Fruit fly (Drosophila melanogaster) whole organism, embryonic: Measurements from ENCODE around the gene mst.

Experiments used
- Atf-2 ChIP-seq: fragments of 200-800 bp; sonication (Bioruptor generic); optimal IDR thresholded peaks from 2 replicates; lab custom pipeline; 2016; ENCODE audit warnings: missing biosample characterization, missing genetic modification characterization
- Bdp1 ChIP-seq: fragments of 200-800 bp; sonication (Bioruptor generic); optimal IDR thresholded peaks from 3 replicates; lab custom pipeline; 2016; ENCODE audit warnings: missing biosample characterization, missing genetic modification characterization
- CG10267 ChIP-seq: fragments of 200-800 bp; sonication (Bioruptor generic); optimal IDR thresholded peaks from 2 replicates; lab custom pipeline; 2018; ENCODE audit warnings: missing biosample characterization, mild to moderate bottlenecking, missing genetic modification characterization, moderate library complexity
- CG11456 ChIP-seq: fragments of 200-800 bp; sonication (Bioruptor generic); IDR thresholded peaks from 3 replicates; pipeline ENCODE4 v1.3.6; 2022; ENCODE audit warnings: missing biosample characterization, missing genetic modification characterization
- CG12236 ChIP-seq: fragments of 200-800 bp; sonication (Bioruptor generic); optimal IDR thresholded peaks from 2 replicates; lab custom pipeline; 2016; ENCODE audit warnings: missing biosample characterization, missing genetic modification characterization
- CG13424 ChIP-seq: fragments of 200-800 bp; sonication (Bioruptor generic); optimal IDR thresholded peaks from 2 replicates; lab custom pipeline; 2019; ENCODE audit warnings: missing biosample characterization, mild to moderate bottlenecking, missing genetic modification characterization, moderate library complexity
- CG14667 ChIP-seq: fragments of 200-800 bp; sonication (Bioruptor generic); IDR thresholded peaks from 2 replicates; pipeline ENCODE4 v1.3.6; 2022; ENCODE audit warnings: missing biosample characterization, missing genetic modification characterization
- CG14965 ChIP-seq: fragments of 200-800 bp; sonication (Bioruptor generic); optimal IDR thresholded peaks from 2 replicates; lab custom pipeline; 2016; ENCODE audit warnings: missing biosample characterization, missing genetic modification characterization, borderline replicate concordance
- CG1602 ChIP-seq: fragments of 200-800 bp; sonication (Bioruptor generic); optimal IDR thresholded peaks from 3 replicates; lab custom pipeline; 2016; ENCODE audit warnings: missing biosample characterization, missing genetic modification characterization
- CG17612 ChIP-seq: fragments of 200-800 bp; sonication (Bioruptor generic); IDR thresholded peaks from 2 replicates; pipeline ENCODE4 v1.3.6; 2022; ENCODE audit warnings: missing biosample characterization, missing genetic modification characterization
- CG2678 ChIP-seq: fragments of 200-800 bp; sonication (Bioruptor generic); optimal IDR thresholded peaks from 3 replicates; lab custom pipeline; 2019; ENCODE audit warnings: missing biosample characterization, mild to moderate bottlenecking, missing genetic modification characterization, moderate library complexity
- CG4730 ChIP-seq: fragments of 200-800 bp; sonication (Bioruptor generic); IDR thresholded peaks from 2 replicates; pipeline ENCODE4 v1.3.6; 2022; ENCODE audit warnings: missing biosample characterization, missing genetic modification characterization
- CG6272 ChIP-seq: fragments of 200-800 bp; sonication (Bioruptor generic); IDR thresholded peaks from 2 replicates; pipeline ENCODE4 v1.3.6; 2022; ENCODE audit warnings: missing biosample characterization, missing genetic modification characterization
- CG7963 ChIP-seq: fragments of 200-800 bp; sonication (Bioruptor generic); IDR thresholded peaks from 3 replicates; pipeline ENCODE4 v1.3.6; 2022; ENCODE audit warnings: missing biosample characterization, missing genetic modification characterization; ENCODE audit not compliant: partially characterized antibody
- CG7987 ChIP-seq: fragments of 200-800 bp; sonication (Bioruptor generic); optimal IDR thresholded peaks from 2 replicates; lab custom pipeline; 2018; ENCODE audit warnings: missing biosample characterization, mild to moderate bottlenecking, missing genetic modification characterization, moderate library complexity
- CG9437 ChIP-seq: fragments of 200-800 bp; sonication (Bioruptor generic); optimal IDR thresholded peaks from 2 replicates; lab custom pipeline; 2018; ENCODE audit warnings: missing biosample characterization, mild to moderate bottlenecking, missing genetic modification characterization
- CG9609 ChIP-seq: fragments of 200-800 bp; sonication (Bioruptor generic); optimal IDR thresholded peaks from 3 replicates; lab custom pipeline; 2016; ENCODE audit warnings: missing biosample characterization, missing genetic modification characterization
- Dek ChIP-seq: fragments of 200-800 bp; sonication (Bioruptor generic); optimal IDR thresholded peaks from 3 replicates; lab custom pipeline; 2019; ENCODE audit warnings: missing biosample characterization, mild to moderate bottlenecking, missing genetic modification characterization, moderate library complexity
- E2f1 ChIP-seq: fragments of 200-800 bp; sonication (Bioruptor generic); IDR thresholded peaks from 2 replicates; pipeline ENCODE4 v1.3.6; 2022; ENCODE audit warnings: missing biosample characterization, missing genetic modification characterization
- Hr3 ChIP-seq: fragments of 200-800 bp; sonication (Bioruptor generic); optimal IDR thresholded peaks from 3 replicates; lab custom pipeline; 2016; ENCODE audit warnings: missing biosample characterization, missing genetic modification characterization
- Hr78 ChIP-seq, 2 experiments: fragments of 200-800 bp in 1 of 2; fragments of >200 bp in 1 of 2; sonication (Bioruptor generic) in 1 of 2; optimal IDR thresholded peaks; 2 replicates each; lab custom pipeline; 2017 to 2019; ENCODE audit warnings: missing biosample characterization in 2 of 2, missing genetic modification characterization in 2 of 2, mild to moderate bottlenecking in 1 of 2, moderate library complexity in 1 of 2
- Jarid2 ChIP-seq: fragments of 200-800 bp; sonication (Bioruptor generic); optimal IDR thresholded peaks from 3 replicates; lab custom pipeline; 2017; ENCODE audit warnings: mild to moderate bottlenecking, missing biosample characterization, missing genetic modification reagents, missing genetic modification characterization
- Kr ChIP-seq: fragments of 200-800 bp; sonication (Bioruptor generic); optimal IDR thresholded peaks from 2 replicates; lab custom pipeline; 2017; ENCODE audit warnings: missing biosample characterization, mild to moderate bottlenecking, missing genetic modification characterization
- Myb ChIP-seq: fragments of 200-800 bp; sonication (Bioruptor generic); optimal IDR thresholded peaks from 2 replicates; lab custom pipeline; 2016; ENCODE audit warnings: missing biosample characterization, missing genetic modification characterization
- Opbp ChIP-seq: fragments of 200-800 bp; sonication (Bioruptor generic); IDR thresholded peaks from 3 replicates; pipeline ENCODE4 v1.3.6; 2022; ENCODE audit warnings: missing biosample characterization, missing genetic modification characterization; ENCODE audit not compliant: partially characterized antibody
- Scr ChIP-seq: fragments of 200-800 bp; sonication (Bioruptor generic); IDR thresholded peaks from 2 replicates; pipeline ENCODE4 v1.3.6; 2022; ENCODE audit warnings: missing biosample characterization, missing genetic modification characterization; ENCODE audit not compliant: partially characterized antibody
- Usf ChIP-seq: fragments of 200-800 bp; sonication (Bioruptor generic); optimal IDR thresholded peaks from 2 replicates; lab custom pipeline; 2017; ENCODE audit warnings: missing genotype, missing biosample characterization, missing genetic modification characterization
- ase ChIP-seq: fragments of 200-800 bp; sonication (Bioruptor generic); IDR thresholded peaks from 3 replicates; pipeline ENCODE4 v1.3.6; 2022; ENCODE audit warnings: missing biosample characterization, missing genetic modification characterization
- bab2 ChIP-seq: fragments of 200-800 bp; sonication (Bioruptor generic); optimal IDR thresholded peaks from 2 replicates; lab custom pipeline; 2016; ENCODE audit warnings: missing biosample characterization, missing genetic modification characterization
- cas ChIP-seq: fragments of 200-800 bp; sonication (Bioruptor generic); IDR thresholded peaks from 2 replicates; pipeline ENCODE4 v1.3.6; 2022; ENCODE audit warnings: missing biosample characterization, missing genetic modification characterization
- dan ChIP-seq: fragments of 200-800 bp; sonication (Bioruptor generic); IDR thresholded peaks from 2 replicates; pipeline ENCODE4 v1.3.6; 2022; ENCODE audit warnings: missing biosample characterization, missing genetic modification characterization
- exex ChIP-seq: fragments of 200-800 bp; sonication (Bioruptor generic); optimal IDR thresholded peaks from 4 replicates; lab custom pipeline; 2018; ENCODE audit warnings: missing biosample characterization, mild to moderate bottlenecking, missing genetic modification characterization, moderate library complexity
- grau ChIP-seq: fragments of 200-800 bp; optimal IDR thresholded peaks from 3 replicates; lab custom pipeline; 2019; ENCODE audit warnings: missing biosample characterization, mild to moderate bottlenecking, missing genetic modification characterization, moderate library complexity
- insv ChIP-seq, 2 experiments: fragments of 200-800 bp; sonication (Bioruptor generic); optimal IDR thresholded peaks; 3 replicates each; lab custom pipeline; 2016 to 2018; ENCODE audit warnings: missing biosample characterization in 2 of 2, missing genetic modification characterization in 2 of 2
- inv ChIP-seq: fragments of 200-800 bp; sonication (Bioruptor generic); IDR thresholded peaks from 2 replicates; pipeline ENCODE4 v1.3.6; 2022; ENCODE audit warnings: missing biosample characterization, missing genetic modification characterization; ENCODE audit not compliant: partially characterized antibody
- kay ChIP-seq: fragments of 200-800 bp; sonication (Bioruptor generic); optimal IDR thresholded peaks from 2 replicates; lab custom pipeline; 2016; ENCODE audit warnings: missing biosample characterization, missing genetic modification characterization
- klu ChIP-seq: fragments of 200-800 bp; sonication (Bioruptor generic); IDR thresholded peaks from 2 replicates; pipeline ENCODE4 v1.3.6; 2022; ENCODE audit warnings: missing biosample characterization, missing genetic modification characterization
- otp ChIP-seq: fragments of 200-800 bp; sonication (Bioruptor generic); IDR thresholded peaks from 3 replicates; pipeline ENCODE4, ENCODE4 v1.3.6; 2022; ENCODE audit warnings: missing biosample characterization, missing genetic modification characterization
- pan ChIP-seq, 4 experiments: fragments of >200 bp in 3 of 4; fragments of 200-800 bp in 1 of 4; sonication (Bioruptor generic) in 1 of 4; optimal IDR thresholded peaks in 3 of 4; IDR thresholded peaks in 1 of 4; 2 replicates each; pipeline versions ENCODE4 v1.3.6 to Lab custom; 2017 to 2022; ENCODE audit warnings: missing biosample characterization in 2 of 4, missing genetic modification characterization in 2 of 4, mixed read lengths in 1 of 4
- pzg ChIP-seq: fragments of 200-800 bp; sonication (Bioruptor generic); optimal IDR thresholded peaks from 3 replicates; lab custom pipeline; 2018; ENCODE audit warnings: missing biosample characterization, mild to moderate bottlenecking, missing genetic modification characterization, moderate library complexity
- run ChIP-seq: fragments of 200-800 bp; sonication (Bioruptor generic); optimal IDR thresholded peaks from 3 replicates; lab custom pipeline; 2018; ENCODE audit warnings: missing biosample characterization, mild to moderate bottlenecking, missing genetic modification characterization
- seq ChIP-seq: fragments of 200-800 bp; sonication (Bioruptor generic); IDR thresholded peaks from 2 replicates; pipeline ENCODE4 v1.3.6; 2022; ENCODE audit warnings: missing biosample characterization, missing genetic modification characterization
- sug ChIP-seq: fragments of 200-800 bp; optimal IDR thresholded peaks from 2 replicates; lab custom pipeline; 2019; ENCODE audit warnings: missing biosample characterization, mild to moderate bottlenecking, missing genetic modification characterization, moderate library complexity
- ttk ChIP-seq: fragments of 200-800 bp; sonication (Bioruptor generic); IDR thresholded peaks from 2 replicates; pipeline ENCODE4 v2.1.2; 2022; ENCODE audit warnings: missing biosample characterization, missing genetic modification characterization
- tup ChIP-seq: fragments of 200-800 bp; sonication (Bioruptor generic); optimal IDR thresholded peaks from 2 replicates; lab custom pipeline; 2016; ENCODE audit warnings: missing biosample characterization, mild to moderate bottlenecking, missing genetic modification characterization, moderate library complexity
- twi ChIP-seq: fragments of 200-800 bp; optimal IDR thresholded peaks from 2 replicates; lab custom pipeline; 2019; ENCODE audit warnings: missing biosample characterization, mild to moderate bottlenecking, missing genetic modification characterization, moderate library complexity
- zf30C ChIP-seq: fragments of 200-800 bp; sonication (Bioruptor generic); optimal IDR thresholded peaks from 3 replicates; lab custom pipeline; 2018; ENCODE audit warnings: missing biosample characterization, mild to moderate bottlenecking, missing genetic modification characterization
- zfh1 ChIP-seq: fragments of 200-800 bp; sonication (Bioruptor generic); IDR thresholded peaks from 3 replicates; pipeline ENCODE4 v1.3.6; 2022; ENCODE audit warnings: missing biosample characterization, missing genetic modification characterization

The mst gene

dm6 chrX:21367363-21368072, 21.3 kb upstream of the mst start (continued):
- TF ChIP-seq CG2678 (tag; lab: Kevin White, UChicago) (peak; percentile 99), CG9437 (peak; percentile 93), insv (GFP tag; optimal IDR thresholded peaks at IDR 0.05; lab: Kevin White, UChicago) (peak; percentile 39 to 83), CG12236 (GFP tag; lab: Kevin White, UChicago) (peak; percentile 92), CG7963 (GFP tag; lab: Robert Waterston, UW) (0 out of 3 replicates have a peak, but pooled peaks have one; percentile 30), CG6272 (GFP tag; lab: Robert Waterston, UW) (peak; percentile 93), Hr3 (GFP tag; lab: Kevin White, UChicago) (peak; percentile 97), CG13424 (tag; lab: Kevin White, UChicago) (peak; percentile 99), inv (GFP tag; lab: Robert Waterston, UW) (0 out of 2 replicates have a peak, but pooled peaks have one; percentile 20), Atf-2 (peak; percentile 96), Jarid2 (peak; percentile 88), E2f1 (peak; percentile 96), CG17612 (peak; percentile 90), grau (tag; lab: Kevin White, UChicago) (peak; percentile 98), kay (GFP tag; lab: Kevin White, UChicago) (peak; percentile 94), zf30C (GFP tag; lab: Kevin White, UChicago) (peak; percentile 36), seq (peak; percentile 98), CG7987 (GFP tag; lab: Kevin White, UChicago) (peak; percentile 92), run (tag; lab: Kevin White, UChicago) (peak; percentile 96), CG14965 (GFP tag; lab: Kevin White, UChicago) (peak; percentile 59), dan (GFP tag; lab: Robert Waterston, UW) (no peak; the same call in none of the 2 replicates), pzg (peak; percentile 18), tup (peak; percentile 83), klu (peak; percentile 94), Usf (GFP tag; lab: Kevin White, UChicago) (peak; percentile 87), CG4730 (GFP tag; lab: Robert Waterston, UW) (peak; percentile 93), CG14667 (peak; percentile 92), pan (optimal IDR thresholded peaks at IDR 0.05; lab: Kevin White, UChicago) (no peak), pan (GFP tag; optimal IDR thresholded peaks at IDR 0.05 in 1 of 2, IDR thresholded peaks at IDR 0.05 in 1 of 2) (peak in 1 of 2 experiments; percentile 97), cas (GFP tag; lab: Robert Waterston, UW) (peak; percentile 90), Dek (tag; lab: Kevin White, UChicago) (peak; percentile 97), twi (tag; lab: Kevin White, UChicago) (peak; percentile 95), CG10267 (tag; lab: Kevin White, UChicago) (peak; percentile 92), ase (GFP tag; lab: Robert Waterston, UW) (peak; percentile 93), Kr (no peak), CG1602 (peak; percentile 95), Hr78 (GFP tag; optimal IDR thresholded peaks at IDR 0.05; lab: Kevin White, UChicago) (peak in 1 of 2 experiments; percentile 85), exex (tag; lab: Kevin White, UChicago) (peak; percentile 92), ttk (GFP tag; lab: Robert Waterston, UW) (peak; percentile 94), Opbp (GFP tag; lab: Robert Waterston, UW) (no peak), sug (peak; percentile 97), CG9609 (GFP tag; lab: Kevin White, UChicago) (peak; percentile 94), Bdp1 (GFP tag; lab: Kevin White, UChicago) (peak; percentile 91), otp (peak; percentile 86; the same call in 2 of the 3 replicates), bab2 (GFP tag; lab: Kevin White, UChicago) (peak; percentile 95), Scr (GFP tag; lab: Robert Waterston, UW) (no peak), zfh1 (GFP tag; lab: Robert Waterston, UW) (peak; percentile 94), Myb (GFP tag; lab: Kevin White, UChicago) (peak; percentile 83), CG11456 (GFP tag; lab: Robert Waterston, UW) (peak; percentile 96)
